Worm (Caenorhabditis elegans): ENCODE results near the gene C18H7.1.

- TF ChIP-seq K12H6.12 (tag; optimal IDR thresholded peaks at IDR 0.05): no peak
- TF ChIP-seq let-607 (tag; optimal IDR thresholded peaks at IDR 0.05): no peak
- TF ChIP-seq ama-1 (optimal IDR thresholded peaks at IDR 0.05): no peak
- no peak for TF ChIP-seq ama-1 (GFP tag; optimal IDR thresholded peaks at IDR 0.05)
- TF ChIP-seq repo-1 (tag; optimal IDR thresholded peaks at IDR 0.05): peak; percentile 58
- TF ChIP-seq nfya-1 (tag; optimal IDR thresholded peaks at IDR 0.05; ENCODE audit: borderline replicate concordance, insufficient read depth): no peak
These were observed 37.9 kb downstream of the C18H7.1 start, which contains the start of gene K11H12.1 for ce11 chrIV:653138-653848.

Measured in whole organism, young adult.